Worm (Caenorhabditis elegans): ENCODE measurements around the gene col-118.

DNA sequence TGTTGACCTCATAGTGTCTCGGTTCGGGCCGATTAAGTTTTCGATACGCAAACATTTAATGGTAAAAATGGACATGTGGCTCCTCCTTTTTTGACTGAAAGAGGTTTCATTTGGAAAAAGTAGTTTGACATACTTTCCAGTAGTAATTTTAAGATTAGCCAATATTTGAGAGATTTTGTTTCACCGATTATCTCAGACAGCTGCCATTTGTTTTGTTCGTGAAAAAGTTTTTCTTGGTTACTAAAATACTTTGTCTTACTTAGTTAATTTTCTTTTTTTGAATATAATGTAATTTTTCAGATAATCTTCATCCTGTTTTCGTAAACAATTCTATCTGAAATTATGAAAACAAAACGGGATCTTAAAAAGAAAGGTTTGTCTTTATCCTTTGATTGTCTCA, 38.2 kb downstream of the col-118 start, which contains the start of gene C09G9.5:
- no peak for TF ChIP-seq skn-1 (tag; optimal IDR thresholded peaks at IDR 0.05)
- TF ChIP-seq unc-39 (tag; optimal IDR thresholded peaks at IDR 0.05): no peak
- TF ChIP-seq nhr-11 (tag; optimal IDR thresholded peaks at IDR 0.05): no peak

All from whole organism, L3 larva.